Fruit fly (Drosophila melanogaster): ENCODE data around the gene Ubr3.

The Ubr3 gene

DNA sequence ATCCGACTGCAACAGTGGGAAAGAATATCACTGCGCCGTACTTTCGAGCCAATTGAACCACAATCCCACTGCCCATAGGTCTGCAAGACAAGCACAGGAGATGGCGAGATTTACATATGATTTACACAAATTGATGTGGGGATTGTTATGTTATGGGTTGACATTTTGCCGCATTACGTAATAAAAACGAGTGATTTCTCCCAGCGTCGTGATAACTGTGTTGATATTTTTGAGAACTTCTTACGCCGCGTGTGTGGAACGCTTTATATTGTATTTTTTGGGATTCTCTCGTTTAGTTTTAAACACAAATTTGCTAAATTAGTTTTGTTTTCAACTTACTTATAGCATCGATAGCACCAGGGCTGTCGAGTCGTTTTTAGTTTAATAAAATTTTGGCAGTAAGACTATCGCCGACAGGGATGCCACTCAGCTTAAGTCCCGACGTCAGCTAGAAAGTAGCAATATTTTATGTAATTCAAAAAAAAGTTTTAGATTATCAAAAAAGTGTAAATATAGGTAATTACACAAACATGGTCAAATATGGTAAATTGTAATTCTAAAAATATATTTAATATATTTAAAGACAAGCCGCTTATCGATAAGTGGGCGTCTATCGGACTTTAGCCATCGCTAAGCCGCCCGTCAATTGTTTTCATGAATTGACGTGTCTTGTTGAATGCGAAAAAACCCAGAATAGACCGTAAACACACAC is 42.1 kb upstream of the Ubr3 start, which contains the start of the genes CG45089, ND-MNLL and p115 (continued):
- TF ChIP-seq CG9437 (GFP tag; optimal IDR thresholded peaks at IDR 0.05) (peak; percentile 84), Sin3A (optimal IDR thresholded peaks at IDR 0.05) (peak; percentile 56), fd64A (GFP tag; optimal IDR thresholded peaks at IDR 0.05) (no peak), CG12942 (GFP tag; optimal IDR thresholded peaks at IDR 0.05) (peak; percentile 48), Doc3 (GFP tag; IDR thresholded peaks at IDR 0.05; ENCODE audit: partially characterized antibody) (0 out of 3 replicates have a peak, but pooled peaks have one; percentile 48), CG18764 (GFP tag; optimal IDR thresholded peaks at IDR 0.05) (peak; percentile 44), CG15269 (tag; optimal IDR thresholded peaks at IDR 0.05) (peak; percentile 62), grn (GFP tag; optimal IDR thresholded peaks at IDR 0.05) (no peak), yki (optimal IDR thresholded peaks at IDR 0.05) (no peak), CG6254 (GFP tag; optimal IDR thresholded peaks at IDR 0.05) (peak; percentile 1), pfk (GFP tag; optimal IDR thresholded peaks at IDR 0.05) (no peak), Hmr (GFP tag; optimal IDR thresholded peaks at IDR 0.05) (peak; percentile 40), ftz-f1 (GFP tag; optimal IDR thresholded peaks at IDR 0.05) (no peak), ranshi (GFP tag; IDR thresholded peaks at IDR 0.05) (no peak), CG32772 (GFP tag; IDR thresholded peaks at IDR 0.05) (peak; percentile 39; the same call in 1 of the 2 replicates), Bgb (GFP tag; IDR thresholded peaks at IDR 0.05; ENCODE audit: partially characterized antibody) (peak; percentile 42), corto (GFP tag; optimal IDR thresholded peaks at IDR 0.05) (peak; percentile 43), az2 (GFP tag; optimal IDR thresholded peaks at IDR 0.05) (peak; percentile 55), CG2129 (GFP tag; IDR thresholded peaks at IDR 0.05; ENCODE audit: partially characterized antibody) (peak; percentile 32), Dref (GFP tag; IDR thresholded peaks at IDR 0.05) (peak; percentile 66), HLH4C (GFP tag; IDR thresholded peaks at IDR 0.05; ENCODE audit: partially characterized antibody) (peak; percentile 45), CG6689 (GFP tag; IDR thresholded peaks at IDR 0.05) (peak; percentile 40; the same call in 1 of the 2 replicates), CG9797 (GFP tag; optimal IDR thresholded peaks at IDR 0.05) (peak; percentile 22), gem (tag; optimal IDR thresholded peaks at IDR 0.05) (peak; percentile 78), CG1603 (tag; optimal IDR thresholded peaks at IDR 0.05) (peak; percentile 27), CG17568 (GFP tag; optimal IDR thresholded peaks at IDR 0.05) (no peak), CG13424 (tag; optimal IDR thresholded peaks at IDR 0.05) (peak; percentile 72), Abd-B (GFP tag; optimal IDR thresholded peaks at IDR 0.05) (peak; percentile 65), CG3407 (GFP tag; optimal IDR thresholded peaks at IDR 0.05) (peak; percentile 14), ac (GFP tag; optimal IDR thresholded peaks at IDR 0.05) (no peak), H2.0 (GFP tag; IDR thresholded peaks at IDR 0.05) (0 out of 2 replicates have a peak, but pooled peaks have one; percentile 14), klu (GFP tag; IDR thresholded peaks at IDR 0.05) (peak; percentile 53), Ets97D (GFP tag; optimal IDR thresholded peaks at IDR 0.05) (peak; percentile 44), tap (tag; optimal IDR thresholded peaks at IDR 0.05) (peak; percentile 39), lbe (GFP tag; optimal IDR thresholded peaks at IDR 0.05) (peak; percentile 54), CG7745 (tag; optimal IDR thresholded peaks at IDR 0.05) (no peak), CG5180 (GFP tag; optimal IDR thresholded peaks at IDR 0.05) (no peak), GATAe (GFP tag; conservative IDR thresholded peaks at IDR 0.05) (no peak), CG10431 (GFP tag; optimal IDR thresholded peaks at IDR 0.05) (no peak), CG6683 (GFP tag; optimal IDR thresholded peaks at IDR 0.05) (peak; percentile 0), CG1024 (GFP tag; IDR thresholded peaks at IDR 0.05) (0 out of 2 replicates have a peak, but pooled peaks have one; percentile 31), CG8290 (GFP tag; optimal IDR thresholded peaks at IDR 0.05) (peak; percentile 70), CG8290 (tag; optimal IDR thresholded peaks at IDR 0.05) (no peak), CG12155 (GFP tag; optimal IDR thresholded peaks at IDR 0.05) (peak; percentile 66), CG1529 (GFP tag; optimal IDR thresholded peaks at IDR 0.05) (peak; percentile 6), mam (GFP tag; optimal IDR thresholded peaks at IDR 0.05) (peak; percentile 56), CG7786 (GFP tag; optimal IDR thresholded peaks at IDR 0.05) (peak; percentile 11), CG18262 (tag; optimal IDR thresholded peaks at IDR 0.05) (peak; percentile 62), luna (GFP tag; optimal IDR thresholded peaks at IDR 0.05) (no peak), trh (GFP tag; optimal IDR thresholded peaks at IDR 0.05) (no peak)

Data from whole organism, embryonic.